Worm (Caenorhabditis elegans) whole organism, L1 larva: ENCODE results near the gene pag-3.
A peak's percentile ranks its signal among the peaks of the same experiment; 100 is the strongest.

ENCODE experiments used
- C04F5.9 ChIP-seq: sonication (generic microtip); optimal IDR thresholded peaks from 2 replicates; lab custom pipeline; 2016; ENCODE audit warnings: missing genetic modification characterization, missing compliant biosample characterization
- C34B4.2 ChIP-seq: sonication (generic microtip); optimal IDR thresholded peaks from 2 replicates; lab custom pipeline; 2017; ENCODE audit warnings: mild to moderate bottlenecking, missing genetic modification characterization, missing compliant biosample characterization
- F16B12.6 ChIP-seq: fragments of 150-350 bp; optimal IDR thresholded peaks from 2 replicates; lab custom pipeline; 2014; ENCODE audit warnings: missing biosample characterization, missing genetic modification characterization
- Y116A8C.19 ChIP-seq: sonication (generic microtip); optimal IDR thresholded peaks from 2 replicates; lab custom pipeline; 2016; ENCODE audit warnings: missing compliant biosample characterization, missing genetic modification characterization, borderline replicate concordance
- alr-1 ChIP-seq: fragments of 200-800 bp; sonication (Bioruptor generic); optimal IDR thresholded peaks from 2 replicates; lab custom pipeline; 2018; ENCODE audit warnings: borderline replicate concordance, mild to moderate bottlenecking, missing genetic modification characterization, missing compliant biosample characterization
- aly-2 ChIP-seq: fragments of 150-350 bp; optimal IDR thresholded peaks from 2 replicates; lab custom pipeline; 2014; ENCODE audit warnings: missing biosample characterization, missing genetic modification characterization
- ama-1 ChIP-seq: fragments of 150-350 bp; optimal IDR thresholded peaks from 2 replicates; lab custom pipeline; 2014
- blmp-1 ChIP-seq: fragments of 150-350 bp; optimal IDR thresholded peaks from 2 replicates; lab custom pipeline; 2014; ENCODE audit warnings: missing biosample characterization, missing genetic modification characterization
- ceh-63 ChIP-seq: fragments of 200-800 bp; sonication (Bioruptor generic); optimal IDR thresholded peaks from 2 replicates; lab custom pipeline; 2018; ENCODE audit warnings: mild to moderate bottlenecking, missing genetic modification characterization, missing compliant biosample characterization
- ceh-82 ChIP-seq, 3 experiments: fragments of 150-350 bp in 1 of 3; sonication (generic microtip) in 2 of 3; optimal IDR thresholded peaks; 2 replicates each; lab custom pipeline; 2014 to 2017; ENCODE audit warnings: missing biosample characterization in 3 of 3, missing genetic modification characterization in 3 of 3
- ceh-88 ChIP-seq: fragments of 200-800 bp; sonication (Bioruptor generic); IDR thresholded peaks from 2 replicates; pipeline ENCODE4 v1.3.6; 2022; ENCODE audit warnings: missing genetic modification characterization, missing compliant biosample characterization
- ces-1 ChIP-seq: fragments of 150-350 bp; optimal IDR thresholded peaks from 2 replicates; lab custom pipeline; 2014; ENCODE audit warnings: missing biosample characterization, missing genetic modification reagents, missing genetic modification characterization
- dpl-1 ChIP-seq, 3 experiments: fragments of 150-350 bp in 2 of 3; sonication (generic microtip) in 1 of 3; optimal IDR thresholded peaks; 2 replicates each; lab custom pipeline; 2014 to 2017; ENCODE audit warnings: missing biosample characterization in 3 of 3, missing genetic modification characterization in 3 of 3, missing genetic modification reagents in 3 of 3
- dsc-1 ChIP-seq: sonication (generic microtip); optimal IDR thresholded peaks from 2 replicates; lab custom pipeline; 2016; ENCODE audit warnings: mild to moderate bottlenecking, missing genetic modification characterization, missing compliant biosample characterization
- efl-1 ChIP-seq, 4 experiments: fragments of 150-350 bp; optimal IDR thresholded peaks in 3 of 4; peaks in 1 of 4; 1 replicate in 1 of 4; 2 replicates in 3 of 4; lab custom pipeline; 2014; ENCODE audit warnings: missing biosample characterization in 2 of 4, missing genetic modification characterization in 2 of 4, missing genetic modification reagents in 2 of 4
- efl-3 ChIP-seq: fragments of 200-800 bp; sonication (Bioruptor generic); optimal IDR thresholded peaks from 2 replicates; lab custom pipeline; 2018; ENCODE audit warnings: mild to moderate bottlenecking, missing genetic modification characterization, missing compliant biosample characterization
- egl-27 ChIP-seq, 2 experiments: fragments of 150-350 bp in 1 of 2; sonication (generic microtip); optimal IDR thresholded peaks; 3 replicates each; lab custom pipeline; 2017 to 2018; ENCODE audit warnings: missing biosample characterization in 2 of 2, missing genetic modification characterization in 2 of 2, missing genetic modification reagents in 2 of 2
- elt-3 ChIP-seq, 6 experiments: fragments of 150-350 bp in 1 of 6; sonication (generic microtip); optimal IDR thresholded peaks; 2 replicates each; lab custom pipeline; 2017 to 2018; ENCODE audit warnings: missing biosample characterization in 6 of 6, missing genetic modification characterization in 6 of 6, inconsistent platforms in 1 of 6
- fkh-4 ChIP-seq: sonication (generic microtip); optimal IDR thresholded peaks from 2 replicates; lab custom pipeline; 2016; ENCODE audit warnings: missing compliant biosample characterization, missing genetic modification characterization, borderline replicate concordance
- grh-1 ChIP-seq: fragments of 200-800 bp; sonication (Bioruptor generic); IDR thresholded peaks from 2 replicates; pipeline ENCODE4 v1.3.6; 2022; ENCODE audit warnings: missing genetic modification reagents, missing genetic modification characterization, missing compliant biosample characterization
- hlh-17 ChIP-seq: fragments of 200-800 bp; sonication (Bioruptor generic); optimal IDR thresholded peaks from 2 replicates; lab custom pipeline; 2018; ENCODE audit warnings: missing genetic modification characterization, mild to moderate bottlenecking, missing compliant biosample characterization, moderate library complexity, borderline replicate concordance
- hlh-4 ChIP-seq: sonication (generic microtip); optimal IDR thresholded peaks from 2 replicates; lab custom pipeline; 2016; ENCODE audit warnings: mild to moderate bottlenecking, missing genetic modification characterization, missing compliant biosample characterization
- hpl-2 ChIP-seq: fragments of 150-350 bp; optimal IDR thresholded peaks from 2 replicates; lab custom pipeline; 2014; ENCODE audit warnings: missing biosample characterization, missing genetic modification reagents, missing genetic modification characterization
- isw-1 ChIP-seq: fragments of 200-800 bp; sonication (Bioruptor generic); IDR thresholded peaks from 2 replicates; pipeline ENCODE4 v1.3.6; 2022; ENCODE audit warnings: missing genetic modification characterization, missing compliant biosample characterization
- jun-1 ChIP-seq: fragments of 150-350 bp; optimal IDR thresholded peaks from 2 replicates; lab custom pipeline; 2014; ENCODE audit warnings: missing biosample characterization, missing genetic modification reagents, missing genetic modification characterization
- lin-13 ChIP-seq: fragments of 150-350 bp; optimal IDR thresholded peaks from 2 replicates; lab custom pipeline; 2014; ENCODE audit warnings: missing biosample characterization, missing genetic modification reagents, missing genetic modification characterization
- lin-14 ChIP-seq: fragments of 200-800 bp; sonication (Bioruptor generic); optimal IDR thresholded peaks from 2 replicates; lab custom pipeline; 2018; ENCODE audit warnings: mild to moderate bottlenecking, missing genetic modification characterization, moderate library complexity, missing compliant biosample characterization
- lin-39 ChIP-seq: fragments of 150-350 bp; optimal IDR thresholded peaks from 2 replicates; lab custom pipeline; 2014; ENCODE audit warnings: missing biosample characterization, missing genetic modification reagents, missing genetic modification characterization
- lsy-2 ChIP-seq, 2 experiments: fragments of 150-350 bp; optimal IDR thresholded peaks; 2 replicates each; lab custom pipeline; 2014; ENCODE audit warnings: missing biosample characterization in 2 of 2, missing genetic modification characterization in 2 of 2
- mdl-1 ChIP-seq, 2 experiments: fragments of 150-350 bp; optimal IDR thresholded peaks; 2 replicates each; lab custom pipeline; 2014 to 2017; ENCODE audit warnings: missing biosample characterization in 2 of 2, missing genetic modification characterization in 2 of 2, inconsistent platforms in 1 of 2
- nhr-11 ChIP-seq: fragments of 150-350 bp; optimal IDR thresholded peaks from 2 replicates; lab custom pipeline; 2014; ENCODE audit warnings: missing biosample characterization, missing genetic modification characterization
- nhr-237 ChIP-seq: fragments of 150-350 bp; optimal IDR thresholded peaks from 2 replicates; lab custom pipeline; 2014; ENCODE audit warnings: missing biosample characterization, missing genetic modification characterization
- nhr-28 ChIP-seq: fragments of 150-350 bp; optimal IDR thresholded peaks from 2 replicates; lab custom pipeline; 2014; ENCODE audit warnings: missing biosample characterization, missing genetic modification characterization
- nhr-77 ChIP-seq: fragments of 150-350 bp; optimal IDR thresholded peaks from 2 replicates; lab custom pipeline; 2014; ENCODE audit warnings: missing biosample characterization, missing genetic modification characterization
- pag-3 ChIP-seq: sonication (generic microtip); optimal IDR thresholded peaks from 2 replicates; lab custom pipeline; 2017; ENCODE audit warnings: missing genetic modification characterization, mild to moderate bottlenecking, missing compliant biosample characterization, antibody characterized with exemption, borderline replicate concordance; ENCODE audit not compliant: insufficient read depth
- pqm-1 ChIP-seq: sonication (generic microtip); optimal IDR thresholded peaks from 3 replicates; lab custom pipeline; 2017; ENCODE audit warnings: missing biosample characterization, missing genetic modification characterization
- rnt-1 ChIP-seq: sonication (generic microtip); optimal IDR thresholded peaks from 2 replicates; lab custom pipeline; 2016; ENCODE audit warnings: mild to moderate bottlenecking, missing genetic modification characterization, moderate library complexity, missing compliant biosample characterization
- snu-23 ChIP-seq: sonication (generic microtip); optimal IDR thresholded peaks from 2 replicates; lab custom pipeline; 2016; ENCODE audit warnings: missing genetic modification characterization, missing compliant biosample characterization
- sox-4 ChIP-seq: sonication (generic microtip); optimal IDR thresholded peaks from 2 replicates; lab custom pipeline; 2016; ENCODE audit warnings: missing genetic modification characterization, missing compliant biosample characterization
- sptf-1 ChIP-seq: fragments of 150-350 bp; optimal IDR thresholded peaks from 2 replicates; lab custom pipeline; 2014; ENCODE audit warnings: missing biosample characterization, missing genetic modification characterization
- swsn-7 ChIP-seq: sonication (generic microtip); optimal IDR thresholded peaks from 2 replicates; lab custom pipeline; 2016; ENCODE audit warnings: missing genetic modification characterization, missing compliant biosample characterization
- tbx-2 ChIP-seq: sonication (generic microtip); optimal IDR thresholded peaks from 2 replicates; lab custom pipeline; 2016; ENCODE audit warnings: missing genetic modification characterization, missing compliant biosample characterization
- tlp-1 ChIP-seq: fragments of 150-350 bp; optimal IDR thresholded peaks from 2 replicates; lab custom pipeline; 2014; ENCODE audit warnings: missing biosample characterization, missing genetic modification characterization
- unc-130 ChIP-seq: fragments of 150-350 bp; optimal IDR thresholded peaks from 2 replicates; lab custom pipeline; 2017; ENCODE audit warnings: missing biosample characterization, missing genetic modification characterization, inconsistent platforms
- unc-62 ChIP-seq: fragments of 150-350 bp; optimal IDR thresholded peaks from 2 replicates; lab custom pipeline; 2014; ENCODE audit warnings: missing biosample characterization, missing genetic modification reagents, missing genetic modification characterization
- unc-86 ChIP-seq: sonication (generic microtip); optimal IDR thresholded peaks from 2 replicates; lab custom pipeline; 2016; ENCODE audit warnings: missing genetic modification characterization, missing compliant biosample characterization
- unc-98 ChIP-seq: fragments of 200-800 bp; sonication (Bioruptor generic); IDR thresholded peaks from 2 replicates; pipeline ENCODE4 v1.3.6; 2022; ENCODE audit warnings: missing genetic modification characterization, missing compliant biosample characterization
- vab-15 ChIP-seq: sonication (generic microtip); optimal IDR thresholded peaks from 2 replicates; lab custom pipeline; 2017; ENCODE audit warnings: missing genotype, mild to moderate bottlenecking, missing genetic modification characterization, missing compliant biosample characterization
- xbp-1 ChIP-seq: sonication (generic microtip); optimal IDR thresholded peaks from 2 replicates; lab custom pipeline; 2016; ENCODE audit warnings: missing genetic modification characterization, missing compliant biosample characterization
- zip-4 ChIP-seq: fragments of 200-800 bp; sonication (Bioruptor generic); optimal IDR thresholded peaks from 2 replicates; lab custom pipeline; 2018; ENCODE audit warnings: mild to moderate bottlenecking, missing genetic modification characterization, moderate library complexity, missing compliant biosample characterization
- ztf-4 ChIP-seq: fragments of 150-350 bp; optimal IDR thresholded peaks from 2 replicates; lab custom pipeline; 2014; ENCODE audit warnings: missing biosample characterization, missing genetic modification characterization

Gene pag-3

DNA sequence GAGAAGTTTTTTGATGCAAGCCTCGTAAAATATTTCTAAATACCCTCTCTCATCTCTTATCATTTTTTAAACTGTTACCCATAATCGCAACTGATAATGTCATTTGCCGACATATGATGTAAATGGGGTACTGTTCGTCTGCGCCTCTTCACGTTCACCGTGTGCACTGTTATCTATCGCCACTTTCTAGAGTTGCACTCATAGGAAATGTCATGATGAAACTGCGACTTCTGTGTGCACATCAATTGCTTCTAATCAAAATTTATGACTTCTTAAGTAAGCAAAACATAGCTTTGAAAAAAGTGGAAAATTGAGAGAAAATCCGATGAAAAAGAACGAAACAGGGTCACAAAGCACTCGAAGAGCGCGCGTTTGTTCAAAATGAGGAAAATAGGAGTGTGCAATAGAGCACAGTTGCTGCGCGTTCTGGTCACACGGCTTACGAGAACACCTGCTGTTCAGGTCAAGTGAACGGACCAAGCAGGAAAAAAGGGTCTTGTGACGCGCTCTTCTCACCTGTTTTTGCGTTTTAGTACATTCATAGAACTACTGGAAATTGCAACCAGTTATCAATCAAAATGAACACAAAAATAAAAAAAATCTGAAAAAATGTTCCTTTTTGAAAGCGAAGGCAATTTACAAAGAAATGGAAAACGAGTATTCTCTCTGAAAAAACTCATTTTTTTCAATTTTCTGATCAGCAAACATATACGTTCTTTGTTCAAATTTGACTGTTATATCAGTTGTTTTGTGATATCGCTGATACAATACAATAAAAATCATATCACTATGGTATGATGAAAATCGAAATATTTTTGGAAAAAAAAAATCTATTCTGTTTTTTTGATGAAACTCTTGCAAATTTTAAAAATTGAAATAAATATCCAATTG, 7.7 kb downstream of the pag-3 start:
- TF ChIP-seq efl-3 (GFP tag; lab: Kevin White, UChicago) (no peak), snu-23 (no peak), alr-1 (tag; lab: Kevin White, UChicago) (no peak), tlp-1 (tag; lab: Kevin White, UChicago) (peak; percentile 82), vab-15 (tag; lab: Kevin White, UChicago) (no peak), F16B12.6 (tag; lab: Kevin White, UChicago) (no peak), nhr-11 (tag; lab: Kevin White, UChicago) (no peak), lsy-2 (tag; optimal IDR thresholded peaks at IDR 0.05; lab: Kevin White, UChicago) (peak in 1 of 2 experiments; percentile 20), lin-14 (GFP tag; lab: Kevin White, UChicago) (peak; percentile 84), hpl-2 (GFP tag; lab: Kevin White, UChicago) (peak; percentile 5), jun-1 (tag; lab: Kevin White, UChicago) (no peak), nhr-237 (tag; lab: Kevin White, UChicago) (no peak), ztf-4 (no peak), fkh-4 (no peak), Y116A8C.19 (no peak), ceh-63 (GFP tag; lab: Kevin White, UChicago) (no peak), isw-1 (GFP tag; lab: Robert Waterston, UW) (no peak), C34B4.2 (no peak), hlh-17 (GFP tag; lab: Kevin White, UChicago) (no peak), zip-4 (no peak), hlh-4 (tag; lab: Kevin White, UChicago) (no peak), blmp-1 (no peak), mdl-1 (tag; optimal IDR thresholded peaks at IDR 0.05; lab: Kevin White, UChicago) (no peak), unc-86 (no peak), ces-1 (no peak), sptf-1 (tag; lab: Kevin White, UChicago) (no peak), ama-1 (lab: Kevin White, UChicago) (no peak), unc-98 (GFP tag; lab: Robert Waterston, UW) (no peak), elt-3 (tag; optimal IDR thresholded peaks at IDR 0.05; lab: Kevin White, UChicago) (no peak), dsc-1 (no peak), unc-62 (GFP tag; lab: Kevin White, UChicago) (no peak), tbx-2 (tag; lab: Kevin White, UChicago) (no peak), ceh-82 (tag; optimal IDR thresholded peaks at IDR 0.05; lab: Kevin White, UChicago) (peak in 1 of 3 experiments; percentile 17), nhr-28 (tag; lab: Kevin White, UChicago) (no peak), xbp-1 (tag; lab: Kevin White, UChicago) (no peak), unc-130 (tag; lab: Kevin White, UChicago) (no peak), ceh-88 (no peak), C04F5.9 (tag; lab: Kevin White, UChicago) (no peak), efl-1 (optimal IDR thresholded peaks at IDR 0.05; lab: Kevin White, UChicago) (peak in 1 of 2 experiments; percentile 9), efl-1 (GFP tag; optimal IDR thresholded peaks at IDR 0.05 in 1 of 2; lab: Kevin White, UChicago) (peak; percentile 6 to 91), swsn-7 (tag; lab: Kevin White, UChicago) (no peak), egl-27 (tag; optimal IDR thresholded peaks at IDR 0.05; lab: Kevin White, UChicago) (no peak), lin-39 (tag; lab: Kevin White, UChicago) (no peak), pag-3 (no peak), lin-13 (GFP tag; lab: Kevin White, UChicago) (no peak), sox-4 (no peak), nhr-77 (tag; lab: Kevin White, UChicago) (peak; percentile 40), pqm-1 (tag; lab: Kevin White, UChicago) (peak; percentile 68), dpl-1 (GFP tag; optimal IDR thresholded peaks at IDR 0.05; lab: Kevin White, UChicago) (peak in 1 of 3 experiments; percentile 47), grh-1 (no peak), aly-2 (no peak), rnt-1 (tag; lab: Kevin White, UChicago) (peak; percentile 27)
